Worm (Caenorhabditis elegans): Measurements from ENCODE around the gene yju-2.
A peak's percentile ranks its signal among the peaks of the same experiment; 100 is the strongest.

Gene yju-2

DNA sequence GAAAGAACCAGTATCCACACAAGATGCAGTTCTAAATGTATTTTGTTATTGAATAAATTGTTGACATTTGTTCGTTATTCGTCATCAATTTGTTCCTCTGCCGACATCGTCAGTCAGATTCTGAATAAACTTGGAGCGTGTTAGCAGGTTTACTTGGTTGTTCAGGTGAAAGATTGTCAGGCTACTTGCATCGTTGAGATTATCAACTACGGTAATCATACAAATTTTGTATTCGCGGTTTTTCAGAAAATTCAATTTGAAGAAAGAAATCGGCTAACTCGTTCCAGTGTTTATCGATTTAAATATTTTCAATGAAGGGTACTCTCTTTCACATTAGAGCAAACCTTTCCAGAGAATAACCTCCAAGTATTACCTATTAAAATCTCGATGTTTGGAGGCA lies 25.6 kb downstream of the yju-2 start, which contains the start of gene R151.2:
Gene R151.2, plus strand, starts transcription at position 247 of the 400 bp plus-strand sequence.
- TF ChIP-seq efl-1 (optimal IDR thresholded peaks at IDR 0.05) = no peak
- TF ChIP-seq efl-1 (GFP tag; optimal IDR thresholded peaks at IDR 0.05 in 1 of 2) = peak in 1 of 2 experiments; percentile 91
- TF ChIP-seq grh-1 (GFP tag; IDR thresholded peaks at IDR 0.05) = no peak
- TF ChIP-seq sup-37 (GFP tag; optimal IDR thresholded peaks at IDR 0.05) = no peak
- no peak for TF ChIP-seq hpl-2 (GFP tag; optimal IDR thresholded peaks at IDR 0.05)
- no peak for TF ChIP-seq lin-13 (GFP tag; optimal IDR thresholded peaks at IDR 0.05)
- no peak for TF ChIP-seq pax-3 (tag; optimal IDR thresholded peaks at IDR 0.05)
- TF ChIP-seq lsy-2 (tag; optimal IDR thresholded peaks at IDR 0.05) = peak in 1 of 2 experiments; percentile 50
- no peak for TF ChIP-seq unc-130 (tag; optimal IDR thresholded peaks at IDR 0.05)
- TF ChIP-seq dpl-1 (GFP tag; optimal IDR thresholded peaks at IDR 0.05) = no peak
- no peak for TF ChIP-seq F16B12.6 (tag; optimal IDR thresholded peaks at IDR 0.05)
- no peak for TF ChIP-seq elt-2 (tag; optimal IDR thresholded peaks at IDR 0.05)
- no peak for TF ChIP-seq nhr-237 (tag; optimal IDR thresholded peaks at IDR 0.05)
- TF ChIP-seq ets-5 (GFP tag; IDR thresholded peaks at IDR 0.05) = no peak
- no peak for TF ChIP-seq nhr-19 (GFP tag; conservative IDR thresholded peaks at IDR 0.05)
- TF ChIP-seq ceh-63 (GFP tag; optimal IDR thresholded peaks at IDR 0.05) = no peak
- no peak for TF ChIP-seq skn-1 (tag; optimal IDR thresholded peaks at IDR 0.05)

DNA sequence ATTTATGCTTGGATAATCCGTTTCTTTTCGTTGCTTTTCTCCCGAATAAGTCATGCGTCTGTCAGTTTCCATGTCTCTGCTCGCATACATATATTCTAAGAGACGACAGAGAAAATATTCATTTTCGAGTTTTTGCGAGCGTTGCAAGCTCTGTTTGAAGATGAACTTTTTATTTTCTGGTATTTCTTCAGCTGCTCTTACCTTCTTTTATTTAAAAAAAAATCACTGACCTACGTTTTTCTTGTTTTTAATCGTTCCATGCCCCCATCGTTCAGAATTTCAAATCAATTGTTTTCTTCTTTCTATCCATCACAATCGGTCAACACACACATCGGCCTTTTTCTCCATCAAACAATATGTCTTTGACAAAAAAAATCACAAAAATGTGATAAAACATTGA lies 26.4 kb downstream of the yju-2 start:
- TF ChIP-seq lin-14 (GFP tag; optimal IDR thresholded peaks at IDR 0.05) (peak; percentile 0), C16A3.4 (tag; optimal IDR thresholded peaks at IDR 0.05) (no peak)

DNA sequence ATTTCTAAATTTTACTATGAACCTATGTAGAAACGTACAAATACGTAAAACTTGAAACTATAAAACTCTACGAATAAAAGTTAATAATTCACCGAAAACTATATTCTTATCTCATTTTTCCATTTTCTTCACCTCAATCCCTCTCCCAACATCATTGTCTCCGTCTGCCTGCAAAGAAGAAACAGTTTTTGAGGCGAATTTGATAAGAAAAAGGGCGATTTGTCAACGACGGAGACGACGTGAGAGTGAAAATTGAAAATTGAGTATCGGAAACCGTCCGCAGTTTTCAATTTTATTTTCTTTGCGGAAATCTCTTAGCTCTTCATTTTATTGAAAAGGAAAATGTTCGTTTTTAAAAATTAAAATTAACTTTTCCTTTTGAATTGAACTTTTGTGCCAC lies 27.9 kb downstream of the yju-2 start:
- TF ChIP-seq snpc-4 (tag; optimal IDR thresholded peaks at IDR 0.05) (no peak), vab-15 (tag; optimal IDR thresholded peaks at IDR 0.05) (no peak), nhr-90 (tag; optimal IDR thresholded peaks at IDR 0.05; ENCODE audit: poor library complexity) (no peak), ztf-11 (tag; optimal IDR thresholded peaks at IDR 0.05) (no peak), sup-37 (GFP tag; optimal IDR thresholded peaks at IDR 0.05) (no peak), pqm-1 (tag; optimal IDR thresholded peaks at IDR 0.05) (no peak), elt-2 (tag; optimal IDR thresholded peaks at IDR 0.05) (peak; percentile 49), ceh-63 (GFP tag; optimal IDR thresholded peaks at IDR 0.05) (no peak), dsc-1 (tag; optimal IDR thresholded peaks at IDR 0.05) (no peak), jun-1 (tag; optimal IDR thresholded peaks at IDR 0.05) (no peak), ceh-8 (GFP tag; optimal IDR thresholded peaks at IDR 0.05) (no peak), aly-2 (tag; optimal IDR thresholded peaks at IDR 0.05) (no peak), lin-14 (GFP tag; optimal IDR thresholded peaks at IDR 0.05) (peak; percentile 46), fkh-10 (GFP tag; optimal IDR thresholded peaks at IDR 0.05) (no peak), swsn-7 (tag; optimal IDR thresholded peaks at IDR 0.05) (no peak), fkh-8 (tag; optimal IDR thresholded peaks at IDR 0.05) (no peak), zag-1 (tag; optimal IDR thresholded peaks at IDR 0.05) (no peak), aha-1 (tag; optimal IDR thresholded peaks at IDR 0.05) (no peak), ztf-4 (tag; optimal IDR thresholded peaks at IDR 0.05) (no peak), lir-3 (tag; optimal IDR thresholded peaks at IDR 0.05; ENCODE audit: poor library complexity) (no peak), ets-5 (GFP tag; IDR thresholded peaks at IDR 0.05) (no peak), nhr-85 (tag) (no peak), unc-86 (tag; optimal IDR thresholded peaks at IDR 0.05) (no peak), nhr-84 (tag; optimal IDR thresholded peaks at IDR 0.05) (no peak), efl-1 (optimal IDR thresholded peaks at IDR 0.05) (no peak), efl-1 (GFP tag; optimal IDR thresholded peaks at IDR 0.05 in 1 of 2) (no peak), ceh-82 (tag; optimal IDR thresholded peaks at IDR 0.05) (no peak), irx-1 (tag; optimal IDR thresholded peaks at IDR 0.05) (no peak), tlp-1 (tag; optimal IDR thresholded peaks at IDR 0.05) (no peak), hlh-4 (tag; optimal IDR thresholded peaks at IDR 0.05) (no peak), fos-1 (tag; optimal IDR thresholded peaks at IDR 0.05) (no peak), egl-27 (tag; optimal IDR thresholded peaks at IDR 0.05) (no peak), snu-23 (GFP tag; optimal IDR thresholded peaks at IDR 0.05) (no peak), grh-1 (GFP tag; IDR thresholded peaks at IDR 0.05) (no peak), pax-3 (tag; optimal IDR thresholded peaks at IDR 0.05) (no peak), hlh-17 (GFP tag; optimal IDR thresholded peaks at IDR 0.05; ENCODE audit: borderline replicate concordance) (no peak), mep-1 (tag; optimal IDR thresholded peaks at IDR 0.05) (no peak), lin-35 (GFP tag; optimal IDR thresholded peaks at IDR 0.05) (peak in 1 of 2 experiments; percentile 14), F16B12.6 (tag; optimal IDR thresholded peaks at IDR 0.05) (no peak), nhr-237 (tag; optimal IDR thresholded peaks at IDR 0.05) (no peak), egl-13 (tag; optimal IDR thresholded peaks at IDR 0.05) (no peak)
